Worm (Caenorhabditis elegans): ENCODE results near the gene K10F12.7.

Gene K10F12.7

ce11 chrIII:343141-343345 is 39.3 kb downstream of the K10F12.7 start, which contains the start of gene Y50D7A.8:
Gene Y50D7A.8 (minus strand): TSS chrIII:343241.
- TF ChIP-seq lsy-2 (tag; optimal IDR thresholded peaks at IDR 0.05) (no peak), blmp-1 (tag; optimal IDR thresholded peaks at IDR 0.05) (no peak), unc-62 (GFP tag; optimal IDR thresholded peaks at IDR 0.05) (no peak), nhr-2 (tag; optimal IDR thresholded peaks at IDR 0.05) (no peak), ceh-39 (tag; optimal IDR thresholded peaks at IDR 0.05) (no peak), sptf-1 (tag; optimal IDR thresholded peaks at IDR 0.05) (no peak), zip-8 (tag; optimal IDR thresholded peaks at IDR 0.05) (no peak), unc-39 (tag; optimal IDR thresholded peaks at IDR 0.05) (no peak), ceh-83 (GFP tag; optimal IDR thresholded peaks at IDR 0.05) (no peak), flh-1 (GFP tag; optimal IDR thresholded peaks at IDR 0.05) (no peak), pha-4 (tag; optimal IDR thresholded peaks at IDR 0.05) (no peak)
